Worm (Caenorhabditis elegans): ENCODE results near the gene Y26G10.4.

The Y26G10.4 gene

ce11 chrV:17699097-17699496 lies at the start of gene Y26G10.4:
Gene Y26G10.4, minus strand, starts transcription at chrV:17699197.
- TF ChIP-seq nhr-12 (tag; optimal IDR thresholded peaks at IDR 0.05) (no peak), lin-15B (tag; optimal IDR thresholded peaks at IDR 0.05) (no peak), snpc-4 (tag; optimal IDR thresholded peaks at IDR 0.05) (no peak), fkh-2 (tag; optimal IDR thresholded peaks at IDR 0.05) (no peak), zag-1 (tag; optimal IDR thresholded peaks at IDR 0.05) (no peak), ceh-16 (tag; optimal IDR thresholded peaks at IDR 0.05) (no peak), nhr-76 (tag; optimal IDR thresholded peaks at IDR 0.05) (no peak), ztf-11 (tag; optimal IDR thresholded peaks at IDR 0.05) (no peak)

ce11 chrV:17746959-17747358 lies 48.0 kb upstream of the Y26G10.4 start, which contains the start of gene twk-36:
Gene twk-36, minus strand, starts transcription at chrV:17747059.
- TF ChIP-seq elt-1 (tag; optimal IDR thresholded peaks at IDR 0.05) (no peak), nhr-77 (tag; optimal IDR thresholded peaks at IDR 0.05) (no peak), sea-2 (GFP tag; optimal IDR thresholded peaks at IDR 0.05) (no peak), nhr-237 (tag; optimal IDR thresholded peaks at IDR 0.05) (no peak), lin-39 (tag; optimal IDR thresholded peaks at IDR 0.05) (no peak), ZK546.5 (tag; optimal IDR thresholded peaks at IDR 0.05) (no peak), aly-2 (tag; optimal IDR thresholded peaks at IDR 0.05) (no peak), eor-1 (tag; optimal IDR thresholded peaks at IDR 0.05) (no peak)

ce11 chrV:17743802-17744201 lies 44.8 kb upstream of the Y26G10.4 start:
- TF ChIP-seq mml-1 (tag; optimal IDR thresholded peaks at IDR 0.05) (no peak), elt-1 (tag; optimal IDR thresholded peaks at IDR 0.05) (no peak), snpc-4 (tag; optimal IDR thresholded peaks at IDR 0.05) (no peak), jun-1 (tag; optimal IDR thresholded peaks at IDR 0.05) (no peak), pha-4 (tag; optimal IDR thresholded peaks at IDR 0.05) (no peak), nhr-25 (tag; optimal IDR thresholded peaks at IDR 0.05) (no peak), nhr-67 (tag; optimal IDR thresholded peaks at IDR 0.05) (no peak), egl-27 (tag; optimal IDR thresholded peaks at IDR 0.05) (no peak), ZK546.5 (tag; optimal IDR thresholded peaks at IDR 0.05) (no peak), nhr-237 (tag; optimal IDR thresholded peaks at IDR 0.05) (no peak), R02D3.7 (tag; optimal IDR thresholded peaks at IDR 0.05) (no peak), aly-2 (tag; optimal IDR thresholded peaks at IDR 0.05) (no peak), ama-1 (optimal IDR thresholded peaks at IDR 0.05) (no peak), nhr-77 (tag; optimal IDR thresholded peaks at IDR 0.05) (no peak), eor-1 (tag; optimal IDR thresholded peaks at IDR 0.05) (no peak), sea-2 (GFP tag; optimal IDR thresholded peaks at IDR 0.05) (no peak), mdl-1 (tag; optimal IDR thresholded peaks at IDR 0.05) (no peak), ceh-16 (tag; optimal IDR thresholded peaks at IDR 0.05) (no peak), nhr-12 (tag; optimal IDR thresholded peaks at IDR 0.05) (no peak), elt-2 (tag; optimal IDR thresholded peaks at IDR 0.05) (no peak)

ce11 chrV:17739801-17740200 lies 40.8 kb upstream of the Y26G10.4 start, which contains the start of gene cutl-4:
Gene cutl-4, minus strand, starts transcription at chrV:17739901.
- TF ChIP-seq daf-12 (tag; optimal IDR thresholded peaks at IDR 0.05): no peak
- no peak for TF ChIP-seq lin-15B (tag; optimal IDR thresholded peaks at IDR 0.05)
- no peak for TF ChIP-seq ztf-4 (tag; optimal IDR thresholded peaks at IDR 0.05)
- no peak for TF ChIP-seq aly-2 (tag; optimal IDR thresholded peaks at IDR 0.05)
- no peak for TF ChIP-seq R02D3.7 (tag; optimal IDR thresholded peaks at IDR 0.05)
- no peak for TF ChIP-seq ztf-11 (tag; optimal IDR thresholded peaks at IDR 0.05)
- TF ChIP-seq ceh-82 (tag; optimal IDR thresholded peaks at IDR 0.05): no peak

ce11 chrV:17732516-17732915 lies 33.5 kb upstream of the Y26G10.4 start, which contains the start of gene twk-42:
Gene twk-42, minus strand, starts transcription at chrV:17732616.
- no peak for TF ChIP-seq mml-1 (tag; optimal IDR thresholded peaks at IDR 0.05)
- no peak for TF ChIP-seq snpc-4 (tag; optimal IDR thresholded peaks at IDR 0.05)
- no peak for TF ChIP-seq mdl-1 (tag; optimal IDR thresholded peaks at IDR 0.05)
- TF ChIP-seq egl-27 (tag; optimal IDR thresholded peaks at IDR 0.05): no peak
- TF ChIP-seq ama-1 (optimal IDR thresholded peaks at IDR 0.05): no peak
- no peak for TF ChIP-seq skn-1 (tag; optimal IDR thresholded peaks at IDR 0.05)
- no peak for TF ChIP-seq R02D3.7 (tag; optimal IDR thresholded peaks at IDR 0.05)
- TF ChIP-seq nhr-12 (tag; optimal IDR thresholded peaks at IDR 0.05): no peak
- no peak for TF ChIP-seq nhr-23 (tag; optimal IDR thresholded peaks at IDR 0.05)
- TF ChIP-seq ztf-4 (tag; optimal IDR thresholded peaks at IDR 0.05): no peak
- TF ChIP-seq ceh-9 (tag; optimal IDR thresholded peaks at IDR 0.05): no peak

ce11 chrV:17728757-17729156 lies 29.8 kb upstream of the Y26G10.4 start:
- peak; percentile 51 for TF ChIP-seq lin-39 (tag; optimal IDR thresholded peaks at IDR 0.05)
- peak; percentile 57 for TF ChIP-seq egl-5 (tag; optimal IDR thresholded peaks at IDR 0.05)
- TF ChIP-seq nhr-11 (tag; optimal IDR thresholded peaks at IDR 0.05): peak; percentile 58
- no peak for TF ChIP-seq nhr-25 (tag; optimal IDR thresholded peaks at IDR 0.05)
- TF ChIP-seq ceh-16 (tag; optimal IDR thresholded peaks at IDR 0.05): no peak

Measured in whole organism, L3 larva.